Worm (Caenorhabditis elegans) whole organism, L1 larva: ENCODE measurements around the gene F26F12.4.

Source experiments
- Y116A8C.19 ChIP-seq: sonication (generic microtip); optimal IDR thresholded peaks from 2 replicates; lab custom pipeline; 2016; ENCODE audit warnings: missing compliant biosample characterization, missing genetic modification characterization, borderline replicate concordance
- alr-1 ChIP-seq: fragments of 200-800 bp; sonication (Bioruptor generic); optimal IDR thresholded peaks from 2 replicates; lab custom pipeline; 2018; ENCODE audit warnings: borderline replicate concordance, mild to moderate bottlenecking, missing genetic modification characterization, missing compliant biosample characterization
- aly-2 ChIP-seq: fragments of 150-350 bp; optimal IDR thresholded peaks from 2 replicates; lab custom pipeline; 2014; ENCODE audit warnings: missing biosample characterization, missing genetic modification characterization
- blmp-1 ChIP-seq: fragments of 150-350 bp; optimal IDR thresholded peaks from 2 replicates; lab custom pipeline; 2014; ENCODE audit warnings: missing biosample characterization, missing genetic modification characterization
- ceh-63 ChIP-seq: fragments of 200-800 bp; sonication (Bioruptor generic); optimal IDR thresholded peaks from 2 replicates; lab custom pipeline; 2018; ENCODE audit warnings: mild to moderate bottlenecking, missing genetic modification characterization, missing compliant biosample characterization
- ceh-88 ChIP-seq: fragments of 200-800 bp; sonication (Bioruptor generic); IDR thresholded peaks from 2 replicates; pipeline ENCODE4 v1.3.6; 2022; ENCODE audit warnings: missing genetic modification characterization, missing compliant biosample characterization
- ceh-90 ChIP-seq: sonication (generic microtip); optimal IDR thresholded peaks from 2 replicates; lab custom pipeline; 2016; ENCODE audit warnings: missing genetic modification characterization, missing compliant biosample characterization
- ces-1 ChIP-seq: fragments of 150-350 bp; optimal IDR thresholded peaks from 2 replicates; lab custom pipeline; 2014; ENCODE audit warnings: missing biosample characterization, missing genetic modification reagents, missing genetic modification characterization
- dpl-1 ChIP-seq, 3 experiments: fragments of 150-350 bp in 2 of 3; sonication (generic microtip) in 1 of 3; optimal IDR thresholded peaks; 2 replicates each; lab custom pipeline; 2014 to 2017; ENCODE audit warnings: missing biosample characterization in 3 of 3, missing genetic modification characterization in 3 of 3, missing genetic modification reagents in 3 of 3
- dsc-1 ChIP-seq: sonication (generic microtip); optimal IDR thresholded peaks from 2 replicates; lab custom pipeline; 2016; ENCODE audit warnings: mild to moderate bottlenecking, missing genetic modification characterization, missing compliant biosample characterization
- egl-27 ChIP-seq, 2 experiments: fragments of 150-350 bp in 1 of 2; sonication (generic microtip); optimal IDR thresholded peaks; 3 replicates each; lab custom pipeline; 2017 to 2018; ENCODE audit warnings: missing biosample characterization in 2 of 2, missing genetic modification characterization in 2 of 2, missing genetic modification reagents in 2 of 2
- hlh-4 ChIP-seq: sonication (generic microtip); optimal IDR thresholded peaks from 2 replicates; lab custom pipeline; 2016; ENCODE audit warnings: mild to moderate bottlenecking, missing genetic modification characterization, missing compliant biosample characterization
- irx-1 ChIP-seq: sonication (generic microtip); optimal IDR thresholded peaks from 2 replicates; lab custom pipeline; 2016; ENCODE audit warnings: missing genetic modification characterization, missing compliant biosample characterization
- isw-1 ChIP-seq: fragments of 200-800 bp; sonication (Bioruptor generic); IDR thresholded peaks from 2 replicates; pipeline ENCODE4 v1.3.6; 2022; ENCODE audit warnings: missing genetic modification characterization, missing compliant biosample characterization
- jun-1 ChIP-seq: fragments of 150-350 bp; optimal IDR thresholded peaks from 2 replicates; lab custom pipeline; 2014; ENCODE audit warnings: missing biosample characterization, missing genetic modification reagents, missing genetic modification characterization
- lin-13 ChIP-seq: fragments of 150-350 bp; optimal IDR thresholded peaks from 2 replicates; lab custom pipeline; 2014; ENCODE audit warnings: missing biosample characterization, missing genetic modification reagents, missing genetic modification characterization
- lin-15B ChIP-seq: fragments of 150-350 bp; sonication (generic microtip); optimal IDR thresholded peaks from 3 replicates; lab custom pipeline; 2014; ENCODE audit warnings: missing biosample characterization, missing genetic modification characterization
- lin-35 ChIP-seq, 2 experiments: fragments of 150-350 bp; optimal IDR thresholded peaks; 2 replicates each; lab custom pipeline; 2014; ENCODE audit warnings: missing biosample characterization in 2 of 2, missing genetic modification characterization in 2 of 2, missing genetic modification reagents in 2 of 2
- lin-39 ChIP-seq: fragments of 150-350 bp; optimal IDR thresholded peaks from 2 replicates; lab custom pipeline; 2014; ENCODE audit warnings: missing biosample characterization, missing genetic modification reagents, missing genetic modification characterization
- lsy-2 ChIP-seq, 2 experiments: fragments of 150-350 bp; optimal IDR thresholded peaks; 2 replicates each; lab custom pipeline; 2014; ENCODE audit warnings: missing biosample characterization in 2 of 2, missing genetic modification characterization in 2 of 2
- mdl-1 ChIP-seq, 2 experiments: fragments of 150-350 bp; optimal IDR thresholded peaks; 2 replicates each; lab custom pipeline; 2014 to 2017; ENCODE audit warnings: missing biosample characterization in 2 of 2, missing genetic modification characterization in 2 of 2, inconsistent platforms in 1 of 2
- mep-1 ChIP-seq: fragments of 150-350 bp; optimal IDR thresholded peaks from 2 replicates; lab custom pipeline; 2014; ENCODE audit warnings: missing biosample characterization, missing genetic modification characterization
- nhr-19 ChIP-seq: fragments of 200-800 bp; sonication (Bioruptor generic); conservative IDR thresholded peaks from 2 replicates; pipeline ENCODE4 v1.3.6; 2022; ENCODE audit warnings: missing genetic modification characterization, missing compliant biosample characterization
- nhr-20 ChIP-seq: sonication (generic microtip); optimal IDR thresholded peaks from 2 replicates; lab custom pipeline; 2016; ENCODE audit warnings: mild to moderate bottlenecking, missing genetic modification characterization, missing compliant biosample characterization
- nhr-28 ChIP-seq: fragments of 150-350 bp; optimal IDR thresholded peaks from 2 replicates; lab custom pipeline; 2014; ENCODE audit warnings: missing biosample characterization, missing genetic modification characterization
- nhr-47 ChIP-seq: sonication (generic microtip); optimal IDR thresholded peaks from 2 replicates; lab custom pipeline; 2016; ENCODE audit warnings: mild to moderate bottlenecking, missing genetic modification characterization, moderate library complexity, missing compliant biosample characterization
- nhr-71 ChIP-seq: sonication (generic microtip); optimal IDR thresholded peaks from 2 replicates; lab custom pipeline; 2016; ENCODE audit warnings: mild to moderate bottlenecking, missing genetic modification characterization, moderate library complexity, missing compliant biosample characterization
- nhr-76 ChIP-seq: sonication (generic microtip); optimal IDR thresholded peaks from 2 replicates; lab custom pipeline; 2017; ENCODE audit warnings: missing biosample characterization, missing genetic modification characterization
- nhr-77 ChIP-seq: fragments of 150-350 bp; optimal IDR thresholded peaks from 2 replicates; lab custom pipeline; 2014; ENCODE audit warnings: missing biosample characterization, missing genetic modification characterization
- nhr-85 ChIP-seq: sonication (generic microtip); peaks from one replicate; lab custom pipeline; 2016; ENCODE audit warnings: missing genetic modification characterization, inconsistent platforms, missing compliant biosample characterization
- nhr-90 ChIP-seq: sonication (generic microtip); optimal IDR thresholded peaks from 2 replicates; lab custom pipeline; 2016; ENCODE audit warnings: mild to moderate bottlenecking, missing genetic modification characterization, missing compliant biosample characterization; ENCODE audit not compliant: poor library complexity
- pag-3 ChIP-seq: sonication (generic microtip); optimal IDR thresholded peaks from 2 replicates; lab custom pipeline; 2017; ENCODE audit warnings: missing genetic modification characterization, mild to moderate bottlenecking, missing compliant biosample characterization, antibody characterized with exemption, borderline replicate concordance; ENCODE audit not compliant: insufficient read depth
- pax-3 ChIP-seq: fragments of 200-800 bp; sonication (Bioruptor generic); optimal IDR thresholded peaks from 2 replicates; lab custom pipeline; 2018; ENCODE audit warnings: mild to moderate bottlenecking, missing genetic modification characterization, moderate library complexity, missing compliant biosample characterization
- pqm-1 ChIP-seq: sonication (generic microtip); optimal IDR thresholded peaks from 3 replicates; lab custom pipeline; 2017; ENCODE audit warnings: missing biosample characterization, missing genetic modification characterization
- rnt-1 ChIP-seq: sonication (generic microtip); optimal IDR thresholded peaks from 2 replicates; lab custom pipeline; 2016; ENCODE audit warnings: mild to moderate bottlenecking, missing genetic modification characterization, moderate library complexity, missing compliant biosample characterization
- snpc-4 ChIP-seq: fragments of 150-350 bp; optimal IDR thresholded peaks from 2 replicates; lab custom pipeline; 2014; ENCODE audit warnings: missing biosample characterization, missing genetic modification characterization
- snu-23 ChIP-seq: sonication (generic microtip); optimal IDR thresholded peaks from 2 replicates; lab custom pipeline; 2016; ENCODE audit warnings: missing genetic modification characterization, missing compliant biosample characterization
- sox-4 ChIP-seq: sonication (generic microtip); optimal IDR thresholded peaks from 2 replicates; lab custom pipeline; 2016; ENCODE audit warnings: missing genetic modification characterization, missing compliant biosample characterization
- sup-37 ChIP-seq: fragments of 200-800 bp; sonication (Bioruptor generic); optimal IDR thresholded peaks from 2 replicates; lab custom pipeline; 2018; ENCODE audit warnings: mild to moderate bottlenecking, missing genetic modification characterization, missing compliant biosample characterization
- swsn-7 ChIP-seq: sonication (generic microtip); optimal IDR thresholded peaks from 2 replicates; lab custom pipeline; 2016; ENCODE audit warnings: missing genetic modification characterization, missing compliant biosample characterization
- tbx-2 ChIP-seq: sonication (generic microtip); optimal IDR thresholded peaks from 2 replicates; lab custom pipeline; 2016; ENCODE audit warnings: missing genetic modification characterization, missing compliant biosample characterization
- unc-130 ChIP-seq: fragments of 150-350 bp; optimal IDR thresholded peaks from 2 replicates; lab custom pipeline; 2017; ENCODE audit warnings: missing biosample characterization, missing genetic modification characterization, inconsistent platforms
- unc-62 ChIP-seq: fragments of 150-350 bp; optimal IDR thresholded peaks from 2 replicates; lab custom pipeline; 2014; ENCODE audit warnings: missing biosample characterization, missing genetic modification reagents, missing genetic modification characterization
- unc-86 ChIP-seq: sonication (generic microtip); optimal IDR thresholded peaks from 2 replicates; lab custom pipeline; 2016; ENCODE audit warnings: missing genetic modification characterization, missing compliant biosample characterization
- unc-98 ChIP-seq: fragments of 200-800 bp; sonication (Bioruptor generic); IDR thresholded peaks from 2 replicates; pipeline ENCODE4 v1.3.6; 2022; ENCODE audit warnings: missing genetic modification characterization, missing compliant biosample characterization
- xbp-1 ChIP-seq: sonication (generic microtip); optimal IDR thresholded peaks from 2 replicates; lab custom pipeline; 2016; ENCODE audit warnings: missing genetic modification characterization, missing compliant biosample characterization
- zip-4 ChIP-seq: fragments of 200-800 bp; sonication (Bioruptor generic); optimal IDR thresholded peaks from 2 replicates; lab custom pipeline; 2018; ENCODE audit warnings: mild to moderate bottlenecking, missing genetic modification characterization, moderate library complexity, missing compliant biosample characterization
- ztf-11 ChIP-seq, 2 experiments: sonication (generic microtip); optimal IDR thresholded peaks; 2 replicates each; lab custom pipeline; 2016 to 2017; ENCODE audit warnings: missing genetic modification characterization in 2 of 2, missing biosample characterization in 1 of 2, missing compliant biosample characterization in 1 of 2

Gene F26F12.4

ce11 chrV:5843415-5844337, 25.5 kb downstream of the F26F12.4 start (continued):
- TF ChIP-seq nhr-90 (tag; lab: Kevin White, UChicago) (peak; percentile 14), Y116A8C.19 (no peak), ceh-63 (GFP tag; lab: Kevin White, UChicago) (no peak), dsc-1 (tag; lab: Kevin White, UChicago) (peak; percentile 92), unc-62 (GFP tag; lab: Kevin White, UChicago) (no peak), tbx-2 (tag; lab: Kevin White, UChicago) (peak; percentile 28), ceh-90 (tag; lab: Kevin White, UChicago) (peak; percentile 38), mep-1 (tag; lab: Kevin White, UChicago) (peak; percentile 38), nhr-19 (GFP tag; lab: Robert Waterston, UW) (peak; percentile 64), rnt-1 (tag; lab: Kevin White, UChicago) (peak; percentile 83), hlh-4 (no peak), jun-1 (tag; lab: Kevin White, UChicago) (peak; percentile 57), unc-130 (tag; lab: Kevin White, UChicago) (peak; percentile 68), nhr-47 (tag; lab: Kevin White, UChicago) (peak; percentile 65), lsy-2 (tag; optimal IDR thresholded peaks at IDR 0.05; lab: Kevin White, UChicago) (peak; percentile 63 to 72), nhr-77 (no peak), nhr-28 (tag; lab: Kevin White, UChicago) (no peak), lin-39 (tag; lab: Kevin White, UChicago) (no peak), lin-15B (tag; lab: Kevin White, UChicago) (no peak), ztf-11 (tag; optimal IDR thresholded peaks at IDR 0.05; lab: Kevin White, UChicago) (peak in 1 of 2 experiments; percentile 36), blmp-1 (tag; lab: Kevin White, UChicago) (no peak), sox-4 (tag; lab: Kevin White, UChicago) (peak; percentile 53), lin-35 (GFP tag; optimal IDR thresholded peaks at IDR 0.05; lab: Kevin White, UChicago) (peak; percentile 33 to 58), egl-27 (tag; optimal IDR thresholded peaks at IDR 0.05; lab: Kevin White, UChicago) (no peak), lin-13 (GFP tag; lab: Kevin White, UChicago) (peak; percentile 42), unc-98 (no peak), alr-1 (tag; lab: Kevin White, UChicago) (no peak), nhr-76 (no peak), nhr-71 (tag; lab: Kevin White, UChicago) (peak; percentile 87), snu-23 (GFP tag; lab: Kevin White, UChicago) (peak; percentile 65), pqm-1 (tag; lab: Kevin White, UChicago) (no peak), snpc-4 (peak; percentile 33)
- TF ChIP-seq, all 84 proteins: peak for 36

DNA sequence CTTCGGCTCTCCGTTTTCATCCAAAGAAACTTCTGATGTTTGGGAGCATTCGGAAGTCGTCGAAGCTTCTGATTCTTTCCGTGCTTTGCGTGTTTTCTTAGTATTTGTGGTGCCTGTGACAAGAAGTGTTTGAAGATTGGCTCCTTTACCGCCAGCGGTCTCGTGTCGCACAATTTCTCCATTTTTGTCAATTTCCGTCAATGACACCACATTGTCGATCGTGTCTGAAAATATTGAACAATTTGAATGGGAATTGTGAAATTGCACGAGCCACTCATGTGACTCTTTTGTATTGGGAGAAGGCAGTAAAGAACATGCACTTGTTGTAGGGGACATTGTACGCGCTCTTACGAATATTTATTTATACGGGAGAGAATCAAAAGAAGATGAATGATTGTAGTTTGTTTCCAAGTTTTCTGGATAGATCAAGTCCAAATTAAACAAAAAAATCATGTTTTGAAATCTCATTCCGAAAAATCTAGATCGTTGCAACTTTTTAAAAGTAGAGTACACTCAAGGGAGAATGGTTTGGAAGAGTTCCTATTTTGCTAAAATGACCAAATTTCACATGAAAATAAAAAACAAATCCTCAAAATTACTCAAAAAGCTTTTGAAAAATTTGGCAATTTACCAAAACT, 26.5 kb downstream of the F26F12.4 start:
- TF ChIP-seq ces-1 (GFP tag; lab: Kevin White, UChicago) (no peak), lin-35 (GFP tag; optimal IDR thresholded peaks at IDR 0.05; lab: Kevin White, UChicago) (peak in 1 of 2 experiments; percentile 55), pag-3 (tag; lab: Kevin White, UChicago) (no peak), zip-4 (GFP tag; lab: Kevin White, UChicago) (no peak), irx-1 (peak; percentile 27), pax-3 (peak; percentile 54), sup-37 (GFP tag; lab: Kevin White, UChicago) (no peak), unc-86 (tag; lab: Kevin White, UChicago) (no peak), aly-2 (tag; lab: Kevin White, UChicago) (no peak), xbp-1 (tag; lab: Kevin White, UChicago) (no peak), lin-39 (tag; lab: Kevin White, UChicago) (no peak), nhr-20 (tag; lab: Kevin White, UChicago) (no peak), nhr-85 (tag; lab: Kevin White, UChicago) (peak; percentile 66), nhr-77 (no peak), swsn-7 (tag; lab: Kevin White, UChicago) (no peak), nhr-28 (tag; lab: Kevin White, UChicago) (no peak), Y116A8C.19 (no peak), ceh-88 (GFP tag; lab: Robert Waterston, UW) (no peak; the same call in 1 of the 2 replicates), nhr-19 (GFP tag; lab: Robert Waterston, UW) (no peak), isw-1 (GFP tag; lab: Robert Waterston, UW) (no peak), mdl-1 (tag; optimal IDR thresholded peaks at IDR 0.05; lab: Kevin White, UChicago) (no peak), unc-98 (no peak), dpl-1 (GFP tag; optimal IDR thresholded peaks at IDR 0.05; lab: Kevin White, UChicago) (no peak)
